Fruit fly (Drosophila melanogaster): Measurements from ENCODE around the gene Nrg.
A peak's percentile ranks its signal among the peaks of the same experiment; 100 is the strongest.

The Nrg gene

DNA sequence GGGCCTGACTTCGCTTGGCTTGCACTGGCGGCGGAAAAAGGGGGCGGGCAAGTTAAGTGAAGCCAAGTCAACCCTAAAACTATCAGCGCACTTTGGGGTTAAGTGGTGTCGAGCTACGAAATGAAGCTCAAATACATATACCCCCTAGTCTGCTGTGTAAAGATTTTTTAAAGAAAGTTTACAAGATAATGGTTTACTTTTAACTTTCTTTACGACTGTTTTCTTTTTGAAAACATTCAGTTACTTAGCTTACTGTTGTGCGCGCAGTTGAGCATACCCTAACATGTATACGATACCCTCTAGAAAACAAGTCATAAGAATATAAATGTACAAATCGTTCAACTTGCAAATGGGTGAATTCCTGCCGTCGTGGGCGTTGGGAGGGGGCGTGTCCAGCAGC, 25.6 kb downstream of the Nrg start:
- TF ChIP-seq Nf-YA (GFP tag; IDR thresholded peaks at IDR 0.05), result 0 out of 2 replicates have a peak, but pooled peaks have one; percentile 25
- TF ChIP-seq sqz (GFP tag; optimal IDR thresholded peaks at IDR 0.05), result no peak
- TF ChIP-seq CG7786 (GFP tag; optimal IDR thresholded peaks at IDR 0.05), result peak; percentile 14
- TF ChIP-seq GATAe (GFP tag; conservative IDR thresholded peaks at IDR 0.05), result no peak
- peak; percentile 14 for TF ChIP-seq cwo (GFP tag; optimal IDR thresholded peaks at IDR 0.05)
- TF ChIP-seq CG3847 (GFP tag; IDR thresholded peaks at IDR 0.05), result peak; percentile 27; the same call in 1 of the 2 replicates
- TF ChIP-seq Ssrp (tag; optimal IDR thresholded peaks at IDR 0.05), result peak; percentile 15
- TF ChIP-seq trem (tag; optimal IDR thresholded peaks at IDR 0.05), result no peak
- no peak for TF ChIP-seq sc (optimal IDR thresholded peaks at IDR 0.05)
- TF ChIP-seq sc (GFP tag; optimal IDR thresholded peaks at IDR 0.05), result no peak
- no peak for TF ChIP-seq CG12104 (GFP tag; optimal IDR thresholded peaks at IDR 0.05)
- TF ChIP-seq cato (GFP tag; optimal IDR thresholded peaks at IDR 0.05; ENCODE audit: borderline replicate concordance), result no peak
- TF ChIP-seq CG16863 (GFP tag; optimal IDR thresholded peaks at IDR 0.05), result peak; percentile 10
- no peak for TF ChIP-seq CG10366 (GFP tag; IDR thresholded peaks at IDR 0.05)
- TF ChIP-seq az2 (GFP tag; optimal IDR thresholded peaks at IDR 0.05), result peak; percentile 15
- TF ChIP-seq tgo (GFP tag; IDR thresholded peaks at IDR 0.05), result peak; percentile 22; the same call in 1 of the 3 replicates
- TF ChIP-seq eve (GFP tag; optimal IDR thresholded peaks at IDR 0.05), result no peak
- peak; percentile 41 for TF ChIP-seq org-1 (GFP tag; optimal IDR thresholded peaks at IDR 0.05)
- TF ChIP-seq NfI (GFP tag; optimal IDR thresholded peaks at IDR 0.05), result peak; percentile 33
- peak; percentile 48 for TF ChIP-seq lmd (GFP tag; IDR thresholded peaks at IDR 0.05)
- TF ChIP-seq Med (GFP tag), result peak; percentile 69
- peak; percentile 13 for TF ChIP-seq CG10267 (tag; optimal IDR thresholded peaks at IDR 0.05)
- no peak for TF ChIP-seq CHES-1-like (GFP tag; optimal IDR thresholded peaks at IDR 0.05)
- TF ChIP-seq CG8089 (GFP tag; optimal IDR thresholded peaks at IDR 0.05), result peak; percentile 11
- no peak for TF ChIP-seq Scr (GFP tag; IDR thresholded peaks at IDR 0.05; ENCODE audit: partially characterized antibody)
- TF ChIP-seq Xrp1 (GFP tag; IDR thresholded peaks at IDR 0.05), result peak; percentile 50; the same call in 1 of the 2 replicates
- no peak for TF ChIP-seq fd3F (GFP tag; optimal IDR thresholded peaks at IDR 0.05)
- TF ChIP-seq Lhr (GFP tag; optimal IDR thresholded peaks at IDR 0.05), result no peak
- no peak for TF ChIP-seq CG9215 (GFP tag; IDR thresholded peaks at IDR 0.05)
- no peak for TF ChIP-seq Hmr (GFP tag; optimal IDR thresholded peaks at IDR 0.05)
- TF ChIP-seq nmo (GFP tag; optimal IDR thresholded peaks at IDR 0.05), result no peak
- TF ChIP-seq Atf6 (GFP tag; IDR thresholded peaks at IDR 0.05), result no peak; the same call in 1 of the 2 replicates
- TF ChIP-seq CG31441 (GFP tag; IDR thresholded peaks at IDR 0.05), result peak; percentile 26; the same call in 1 of the 2 replicates
- peak; percentile 59 for TF ChIP-seq sens (GFP tag)
- 0 out of 3 replicates have a peak, but pooled peaks have one; percentile 16 for TF ChIP-seq Mrtf (GFP tag; IDR thresholded peaks at IDR 0.05)
- no peak for TF ChIP-seq CG8281 (tag; optimal IDR thresholded peaks at IDR 0.05)
- TF ChIP-seq D19B (GFP tag; optimal IDR thresholded peaks at IDR 0.05), result peak; percentile 82
- TF ChIP-seq CG13624 (GFP tag; optimal IDR thresholded peaks at IDR 0.05), result no peak
- peak; percentile 34 for TF ChIP-seq ATbp (GFP tag; optimal IDR thresholded peaks at IDR 0.05)
- TF ChIP-seq Dip2 (GFP tag; IDR thresholded peaks at IDR 0.05), result no peak
- TF ChIP-seq Optix (GFP tag; IDR thresholded peaks at IDR 0.05), result 0 out of 3 replicates have a peak, but pooled peaks have one; percentile 29
- no peak for TF ChIP-seq dm (GFP tag; optimal IDR thresholded peaks at IDR 0.05)
- TF ChIP-seq CG30403 (GFP tag; optimal IDR thresholded peaks at IDR 0.05), result peak; percentile 33
- TF ChIP-seq CG6813 (GFP tag; optimal IDR thresholded peaks at IDR 0.05), result peak; percentile 29
- no peak for TF ChIP-seq D19A (tag; optimal IDR thresholded peaks at IDR 0.05)
- no peak for TF ChIP-seq CG31388 (GFP tag; optimal IDR thresholded peaks at IDR 0.05)
- peak; percentile 46 for TF ChIP-seq CG2712 (tag; optimal IDR thresholded peaks at IDR 0.05)
- TF ChIP-seq CG6683 (GFP tag; optimal IDR thresholded peaks at IDR 0.05), result no peak
- TF ChIP-seq CG10979 (tag; optimal IDR thresholded peaks at IDR 0.05), result peak; percentile 22
- 0 out of 3 replicates have a peak, but pooled peaks have one; percentile 25 for TF ChIP-seq ken (GFP tag; IDR thresholded peaks at IDR 0.05)
- TF ChIP-seq CG4617 (GFP tag; optimal IDR thresholded peaks at IDR 0.05; ENCODE audit: borderline replicate concordance), result no peak
